Worm (Caenorhabditis elegans) whole organism, L1 larva: ENCODE measurements around the gene srlf-1.

Experiments
- C16A3.4 ChIP-seq: fragments of 150-350 bp; optimal IDR thresholded peaks from 2 replicates; lab custom pipeline; 2014; ENCODE audit warnings: missing biosample characterization, missing genetic modification characterization
- Y116A8C.19 ChIP-seq: sonication (generic microtip); optimal IDR thresholded peaks from 2 replicates; lab custom pipeline; 2016; ENCODE audit warnings: missing compliant biosample characterization, missing genetic modification characterization, borderline replicate concordance
- aly-2 ChIP-seq: fragments of 150-350 bp; optimal IDR thresholded peaks from 2 replicates; lab custom pipeline; 2014; ENCODE audit warnings: missing biosample characterization, missing genetic modification characterization
- blmp-1 ChIP-seq: fragments of 150-350 bp; optimal IDR thresholded peaks from 2 replicates; lab custom pipeline; 2014; ENCODE audit warnings: missing biosample characterization, missing genetic modification characterization
- ceh-90 ChIP-seq: sonication (generic microtip); optimal IDR thresholded peaks from 2 replicates; lab custom pipeline; 2016; ENCODE audit warnings: missing genetic modification characterization, missing compliant biosample characterization
- efl-1 ChIP-seq, 4 experiments: fragments of 150-350 bp; optimal IDR thresholded peaks in 3 of 4; peaks in 1 of 4; 1 replicate in 1 of 4; 2 replicates in 3 of 4; lab custom pipeline; 2014; ENCODE audit warnings: missing biosample characterization in 2 of 4, missing genetic modification characterization in 2 of 4, missing genetic modification reagents in 2 of 4
- efl-3 ChIP-seq: fragments of 200-800 bp; sonication (Bioruptor generic); optimal IDR thresholded peaks from 2 replicates; lab custom pipeline; 2018; ENCODE audit warnings: mild to moderate bottlenecking, missing genetic modification characterization, missing compliant biosample characterization
- elt-2 ChIP-seq: sonication (generic microtip); optimal IDR thresholded peaks from 2 replicates; lab custom pipeline; 2016; ENCODE audit warnings: missing genetic modification characterization, mild to moderate bottlenecking, inconsistent platforms, missing compliant biosample characterization, missing genetic modification reagents
- ets-5 ChIP-seq: fragments of 200-800 bp; sonication (Bioruptor generic); IDR thresholded peaks from 2 replicates; pipeline ENCODE4 v1.3.6; 2022; ENCODE audit warnings: missing genetic modification characterization, missing compliant biosample characterization
- fkh-8 ChIP-seq: sonication (generic microtip); optimal IDR thresholded peaks from 2 replicates; lab custom pipeline; 2016; ENCODE audit warnings: mild to moderate bottlenecking, missing genetic modification characterization, missing compliant biosample characterization
- fos-1 ChIP-seq: fragments of 150-350 bp; optimal IDR thresholded peaks from 2 replicates; lab custom pipeline; 2014; ENCODE audit warnings: missing biosample characterization, missing genetic modification characterization
- hlh-17 ChIP-seq: fragments of 200-800 bp; sonication (Bioruptor generic); optimal IDR thresholded peaks from 2 replicates; lab custom pipeline; 2018; ENCODE audit warnings: missing genetic modification characterization, mild to moderate bottlenecking, missing compliant biosample characterization, moderate library complexity, borderline replicate concordance
- hpl-2 ChIP-seq: fragments of 150-350 bp; optimal IDR thresholded peaks from 2 replicates; lab custom pipeline; 2014; ENCODE audit warnings: missing biosample characterization, missing genetic modification reagents, missing genetic modification characterization
- lin-13 ChIP-seq: fragments of 150-350 bp; optimal IDR thresholded peaks from 2 replicates; lab custom pipeline; 2014; ENCODE audit warnings: missing biosample characterization, missing genetic modification reagents, missing genetic modification characterization
- lin-14 ChIP-seq: fragments of 200-800 bp; sonication (Bioruptor generic); optimal IDR thresholded peaks from 2 replicates; lab custom pipeline; 2018; ENCODE audit warnings: mild to moderate bottlenecking, missing genetic modification characterization, moderate library complexity, missing compliant biosample characterization
- mab-9 ChIP-seq: fragments of 200-800 bp; sonication (Bioruptor generic); IDR thresholded peaks from 2 replicates; pipeline ENCODE4 v1.3.6; 2022; ENCODE audit warnings: missing genetic modification reagents, missing genetic modification characterization, missing compliant biosample characterization
- mdl-1 ChIP-seq, 2 experiments: fragments of 150-350 bp; optimal IDR thresholded peaks; 2 replicates each; lab custom pipeline; 2014 to 2017; ENCODE audit warnings: missing biosample characterization in 2 of 2, missing genetic modification characterization in 2 of 2, inconsistent platforms in 1 of 2
- mef-2 ChIP-seq: fragments of 150-350 bp; optimal IDR thresholded peaks from 2 replicates; lab custom pipeline; 2014; ENCODE audit warnings: missing biosample characterization, missing genetic modification characterization
- nhr-11 ChIP-seq: fragments of 150-350 bp; optimal IDR thresholded peaks from 2 replicates; lab custom pipeline; 2014; ENCODE audit warnings: missing biosample characterization, missing genetic modification characterization
- nhr-20 ChIP-seq: sonication (generic microtip); optimal IDR thresholded peaks from 2 replicates; lab custom pipeline; 2016; ENCODE audit warnings: mild to moderate bottlenecking, missing genetic modification characterization, missing compliant biosample characterization
- nhr-237 ChIP-seq: fragments of 150-350 bp; optimal IDR thresholded peaks from 2 replicates; lab custom pipeline; 2014; ENCODE audit warnings: missing biosample characterization, missing genetic modification characterization
- nhr-28 ChIP-seq: fragments of 150-350 bp; optimal IDR thresholded peaks from 2 replicates; lab custom pipeline; 2014; ENCODE audit warnings: missing biosample characterization, missing genetic modification characterization
- nhr-71 ChIP-seq: sonication (generic microtip); optimal IDR thresholded peaks from 2 replicates; lab custom pipeline; 2016; ENCODE audit warnings: mild to moderate bottlenecking, missing genetic modification characterization, moderate library complexity, missing compliant biosample characterization
- nhr-85 ChIP-seq: sonication (generic microtip); peaks from one replicate; lab custom pipeline; 2016; ENCODE audit warnings: missing genetic modification characterization, inconsistent platforms, missing compliant biosample characterization
- pax-3 ChIP-seq: fragments of 200-800 bp; sonication (Bioruptor generic); optimal IDR thresholded peaks from 2 replicates; lab custom pipeline; 2018; ENCODE audit warnings: mild to moderate bottlenecking, missing genetic modification characterization, moderate library complexity, missing compliant biosample characterization
- pqm-1 ChIP-seq: sonication (generic microtip); optimal IDR thresholded peaks from 3 replicates; lab custom pipeline; 2017; ENCODE audit warnings: missing biosample characterization, missing genetic modification characterization
- skn-1 ChIP-seq: fragments of 150-350 bp; optimal IDR thresholded peaks from 2 replicates; lab custom pipeline; 2014; ENCODE audit warnings: missing biosample characterization, missing genetic modification characterization
- snpc-4 ChIP-seq: fragments of 150-350 bp; optimal IDR thresholded peaks from 2 replicates; lab custom pipeline; 2014; ENCODE audit warnings: missing biosample characterization, missing genetic modification characterization
- sox-4 ChIP-seq: sonication (generic microtip); optimal IDR thresholded peaks from 2 replicates; lab custom pipeline; 2016; ENCODE audit warnings: missing genetic modification characterization, missing compliant biosample characterization
- sptf-1 ChIP-seq: fragments of 150-350 bp; optimal IDR thresholded peaks from 2 replicates; lab custom pipeline; 2014; ENCODE audit warnings: missing biosample characterization, missing genetic modification characterization
- sup-37 ChIP-seq: fragments of 200-800 bp; sonication (Bioruptor generic); optimal IDR thresholded peaks from 2 replicates; lab custom pipeline; 2018; ENCODE audit warnings: mild to moderate bottlenecking, missing genetic modification characterization, missing compliant biosample characterization
- swsn-7 ChIP-seq: sonication (generic microtip); optimal IDR thresholded peaks from 2 replicates; lab custom pipeline; 2016; ENCODE audit warnings: missing genetic modification characterization, missing compliant biosample characterization
- tbx-2 ChIP-seq: sonication (generic microtip); optimal IDR thresholded peaks from 2 replicates; lab custom pipeline; 2016; ENCODE audit warnings: missing genetic modification characterization, missing compliant biosample characterization
- tlp-1 ChIP-seq: fragments of 150-350 bp; optimal IDR thresholded peaks from 2 replicates; lab custom pipeline; 2014; ENCODE audit warnings: missing biosample characterization, missing genetic modification characterization
- unc-30 ChIP-seq: sonication (generic microtip); optimal IDR thresholded peaks from 2 replicates; lab custom pipeline; 2017; ENCODE audit warnings: missing biosample characterization, missing genetic modification characterization
- unc-62 ChIP-seq: fragments of 150-350 bp; optimal IDR thresholded peaks from 2 replicates; lab custom pipeline; 2014; ENCODE audit warnings: missing biosample characterization, missing genetic modification reagents, missing genetic modification characterization
- xbp-1 ChIP-seq: sonication (generic microtip); optimal IDR thresholded peaks from 2 replicates; lab custom pipeline; 2016; ENCODE audit warnings: missing genetic modification characterization, missing compliant biosample characterization

The srlf-1 gene

ce11 chrII:7763569-7763968 lies 26.8 kb upstream of the srlf-1 start, which contains the start of gene B0228.9:
TSS of gene B0228.9 (minus strand) at chrII:7763669.
- TF ChIP-seq tbx-2 (tag; lab: Kevin White, UChicago) (no peak), unc-30 (no peak), pqm-1 (tag; lab: Kevin White, UChicago) (no peak), nhr-20 (tag; lab: Kevin White, UChicago) (no peak), sox-4 (tag; lab: Kevin White, UChicago) (no peak), C16A3.4 (tag; lab: Kevin White, UChicago) (no peak), snpc-4 (tag; lab: Kevin White, UChicago) (no peak), sptf-1 (tag; lab: Kevin White, UChicago) (no peak), mab-9 (no peak)
- TF ChIP-seq, all 84 proteins: peak for 0

- TF ChIP-seq mdl-1 (tag; optimal IDR thresholded peaks at IDR 0.05; lab: Kevin White, UChicago) = no peak
- TF ChIP-seq xbp-1 = no peak
- no peak for TF ChIP-seq hpl-2 (GFP tag; lab: Kevin White, UChicago)
- no peak for TF ChIP-seq mef-2 (tag; lab: Kevin White, UChicago)
- no peak for TF ChIP-seq ceh-90
- TF ChIP-seq sup-37 = no peak
- TF ChIP-seq swsn-7 (tag; lab: Kevin White, UChicago) = no peak
- TF ChIP-seq Y116A8C.19 (tag; lab: Kevin White, UChicago) = no peak
- TF ChIP-seq nhr-71 (tag; lab: Kevin White, UChicago) = no peak
- no peak for TF ChIP-seq pax-3 (tag; lab: Kevin White, UChicago)
- TF ChIP-seq hlh-17 (GFP tag; lab: Kevin White, UChicago) = no peak
- TF ChIP-seq nhr-237 (tag; lab: Kevin White, UChicago) = no peak
- TF ChIP-seq efl-1 (optimal IDR thresholded peaks at IDR 0.05; lab: Kevin White, UChicago) = no peak
- TF ChIP-seq efl-1 (GFP tag; optimal IDR thresholded peaks at IDR 0.05 in 1 of 2; lab: Kevin White, UChicago) = no peak
- no peak for TF ChIP-seq nhr-11 (tag; lab: Kevin White, UChicago)
- TF ChIP-seq ets-5 = no peak
- no peak for TF ChIP-seq tlp-1 (tag; lab: Kevin White, UChicago)
- no peak for TF ChIP-seq nhr-28 (tag; lab: Kevin White, UChicago)
- no peak for TF ChIP-seq fkh-8
Measured at ce11 chrII:7765456-7765855, 24.9 kb upstream of the srlf-1 start, which contains the start of gene srh-39. TSS of gene srh-39 (minus strand) at chrII:7765556.

DNA sequence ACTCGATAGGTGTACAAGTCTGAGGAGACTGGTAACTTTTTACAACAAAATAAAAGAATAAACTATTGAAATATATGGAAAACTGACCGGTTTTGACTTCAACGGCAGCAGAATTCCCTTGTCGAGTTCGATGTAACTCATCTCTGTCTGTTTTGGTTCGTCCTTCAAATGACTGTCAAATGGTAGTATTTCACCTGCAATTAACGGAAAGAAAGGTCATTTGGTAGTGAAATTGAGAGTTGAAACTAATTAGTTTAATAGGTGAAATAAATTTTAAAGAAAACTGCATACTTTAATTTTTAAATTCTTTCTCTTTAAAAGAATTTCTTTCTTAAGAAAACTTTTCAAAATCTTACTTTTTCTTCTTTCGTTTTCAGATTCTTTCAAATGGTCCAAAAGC lies 21.1 kb upstream of the srlf-1 start:
- TF ChIP-seq pqm-1 (tag; lab: Kevin White, UChicago) (no peak), nhr-85 (tag; lab: Kevin White, UChicago) (peak; percentile 59), blmp-1 (tag; lab: Kevin White, UChicago) (peak; percentile 56), lin-13 (GFP tag; lab: Kevin White, UChicago) (no peak)
- TF ChIP-seq, all 84 proteins: peak for 2

ce11 chrII:7770253-7770652 lies 20.1 kb upstream of the srlf-1 start:
- TF ChIP-seq blmp-1 (tag; lab: Kevin White, UChicago) (no peak), efl-1 (optimal IDR thresholded peaks at IDR 0.05; lab: Kevin White, UChicago) (no peak), efl-1 (GFP tag; optimal IDR thresholded peaks at IDR 0.05 in 1 of 2; lab: Kevin White, UChicago) (peak in 1 of 2 experiments; percentile 49), fkh-8 (peak; percentile 65), lin-14 (GFP tag; lab: Kevin White, UChicago) (peak; percentile 31), aly-2 (tag; lab: Kevin White, UChicago) (no peak), pax-3 (tag; lab: Kevin White, UChicago) (no peak)

ce11 chrII:7771917-7772316 lies 18.5 kb upstream of the srlf-1 start, which contains the start of gene C06A8.8:
TSS of gene C06A8.8 (minus strand) at chrII:7772017.
- no peak for TF ChIP-seq nhr-20 (tag; lab: Kevin White, UChicago)
- TF ChIP-seq unc-62 = no peak
- no peak for TF ChIP-seq efl-3
- no peak for TF ChIP-seq fkh-8
- no peak for TF ChIP-seq nhr-71 (tag; lab: Kevin White, UChicago)
- no peak for TF ChIP-seq skn-1
- no peak for TF ChIP-seq fos-1 (tag; lab: Kevin White, UChicago)
- TF ChIP-seq elt-2 (tag; lab: Kevin White, UChicago) = no peak
